Fruit fly (Drosophila melanogaster) whole organism: ENCODE data around the gene CG14323.

Experiments
- CG8478 ChIP-seq: fragments of >200 bp; optimal IDR thresholded peaks from 2 replicates; lab custom pipeline; 2018; ENCODE audit warnings: inconsistent platforms
- Dll ChIP-seq: fragments of >200 bp; optimal IDR thresholded peaks from 2 replicates; lab custom pipeline; 2017
- EcR ChIP-seq, 2 experiments: fragments of >200 bp; optimal IDR thresholded peaks; 2 replicates each; lab custom pipeline; 2017; ENCODE audit warnings: missing biosample characterization in 2 of 2, missing genetic modification characterization in 2 of 2, missing genetic modification reagents in 2 of 2
- pan ChIP-seq: fragments of >200 bp; optimal IDR thresholded peaks from 2 replicates; lab custom pipeline; 2017
- psq ChIP-seq: fragments of >200 bp; optimal IDR thresholded peaks from 2 replicates; lab custom pipeline; 2017
- usp ChIP-seq: fragments of >200 bp; optimal IDR thresholded peaks from 2 replicates; lab custom pipeline; 2017; ENCODE audit warnings: missing biosample characterization, missing genetic modification characterization, mixed read lengths

Gene CG14323

DNA sequence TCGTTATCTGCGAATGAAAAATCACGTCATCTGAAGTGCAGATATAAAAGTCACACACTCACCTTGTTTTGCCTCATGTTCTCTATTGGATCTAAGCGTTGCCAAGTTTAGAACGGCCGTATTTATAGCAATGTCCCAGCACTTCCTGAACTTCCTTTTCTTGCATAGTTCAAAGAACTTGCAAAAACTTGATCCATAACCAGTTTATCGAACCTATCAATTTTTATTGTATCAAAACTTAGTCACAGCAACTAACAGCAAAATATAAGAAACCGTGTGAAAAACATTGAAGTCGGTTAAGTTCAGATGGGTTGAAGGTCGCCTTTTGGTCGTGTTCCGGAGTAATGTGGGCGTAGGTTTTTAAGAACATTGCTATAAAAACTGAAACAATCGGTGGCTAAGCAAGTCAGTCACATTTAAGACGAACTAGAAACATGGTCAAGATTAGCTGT, 3.2 kb downstream of the CG14323 start, which contains the start of the genes CG14324 and CG14326:
Gene CG14324, minus strand, starts transcription at position 101 of the 452 bp plus-strand sequence.
Gene CG14326, plus strand, starts transcription at position 402 of the 452 bp plus-strand sequence.
- no peak for TF ChIP-seq Dll (lab: Kevin White, UChicago)
- peak in 1 of 2 experiments; percentile 13 for TF ChIP-seq EcR (GFP tag; optimal IDR thresholded peaks at IDR 0.05; lab: Kevin White, UChicago)
- no peak for TF ChIP-seq usp (GFP tag; lab: Kevin White, UChicago)
- no peak for TF ChIP-seq CG8478 (lab: Kevin White, UChicago)
- TF ChIP-seq psq = no peak
- TF ChIP-seq pan = no peak

DNA sequence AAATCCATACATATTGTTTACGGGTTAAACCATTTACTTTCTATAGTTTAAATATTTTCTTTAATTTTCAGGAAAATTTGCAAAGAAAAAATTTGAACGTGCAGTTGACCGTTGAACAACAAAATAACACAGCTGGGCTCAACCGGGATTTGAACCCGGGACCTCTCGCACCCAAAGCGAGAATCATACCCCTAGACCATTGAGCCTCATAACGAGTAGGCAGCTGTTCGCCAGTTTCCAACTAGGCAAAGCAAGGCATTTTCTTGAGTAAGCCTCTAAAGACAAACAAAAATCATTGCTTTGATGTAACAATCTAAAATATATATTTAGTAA, 4.0 kb downstream of the CG14323 start:
- no peak for TF ChIP-seq EcR (GFP tag; optimal IDR thresholded peaks at IDR 0.05; lab: Kevin White, UChicago)
- no peak for TF ChIP-seq usp (GFP tag; lab: Kevin White, UChicago)
- TF ChIP-seq psq = no peak
- TF ChIP-seq Dll (lab: Kevin White, UChicago) = no peak
- no peak for TF ChIP-seq CG8478 (lab: Kevin White, UChicago)

DNA sequence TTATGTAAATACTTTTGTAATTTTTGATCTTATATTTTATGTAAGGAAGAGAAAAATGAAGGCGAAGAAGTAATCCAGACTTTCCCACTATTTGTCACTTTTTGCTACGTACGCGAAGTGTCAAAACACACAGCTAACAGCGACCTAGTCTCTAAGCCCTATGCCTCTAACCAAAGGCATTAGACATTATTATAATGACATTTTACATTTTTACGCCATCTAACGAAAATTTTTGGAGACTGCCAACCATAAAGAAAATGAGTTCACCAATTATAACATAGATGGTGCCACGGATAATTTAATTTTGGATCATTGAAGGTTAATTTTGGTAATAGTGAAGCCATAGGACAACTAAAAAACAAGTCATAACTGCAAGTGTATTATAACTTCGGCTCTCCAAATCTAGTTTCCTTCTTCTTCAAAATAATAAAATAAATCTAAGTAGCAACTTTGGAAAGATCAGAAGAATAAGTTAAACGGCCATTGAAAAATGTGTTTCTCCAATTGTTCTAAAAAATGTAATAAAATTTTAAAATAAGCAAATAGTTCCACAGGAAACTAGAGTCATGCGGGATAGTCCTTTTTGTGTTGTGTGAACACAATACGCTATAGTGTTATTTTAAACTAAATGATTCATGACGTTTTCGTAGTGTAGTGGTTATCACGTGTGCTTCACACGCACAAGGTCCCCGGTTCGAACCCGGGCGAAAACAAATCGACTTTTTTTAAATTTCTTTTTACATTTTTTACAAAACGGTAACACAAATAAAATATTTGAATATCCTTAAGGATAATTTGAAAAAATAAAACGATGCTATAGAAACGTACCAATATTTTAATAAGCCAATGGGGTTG, 4.6 kb downstream of the CG14323 start:
- TF ChIP-seq EcR (GFP tag; optimal IDR thresholded peaks at IDR 0.05; lab: Kevin White, UChicago) (no peak), CG8478 (lab: Kevin White, UChicago) (no peak), Dll (lab: Kevin White, UChicago) (no peak), pan (no peak), psq (no peak), usp (GFP tag; lab: Kevin White, UChicago) (no peak)

DNA sequence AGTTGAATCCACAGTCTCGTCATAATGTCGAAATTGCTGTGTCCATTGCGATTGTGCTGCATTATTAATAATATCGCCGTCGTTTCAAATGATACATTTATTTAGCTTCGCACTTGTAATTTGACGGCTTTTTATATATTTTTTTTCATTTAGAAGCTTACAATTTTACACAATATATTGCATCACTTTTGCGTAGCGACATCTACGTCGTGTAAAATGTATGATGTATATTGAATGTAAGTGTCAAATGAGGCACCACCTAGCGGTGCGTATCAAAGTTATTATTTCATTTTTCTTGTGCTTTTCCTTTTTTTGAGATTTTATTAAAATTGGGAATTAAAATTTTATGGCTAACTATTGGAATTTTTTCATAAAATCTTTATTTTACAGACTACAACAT, 5.4 kb downstream of the CG14323 start:
- TF ChIP-seq usp (GFP tag; lab: Kevin White, UChicago) (no peak), CG8478 (lab: Kevin White, UChicago) (no peak), Dll (lab: Kevin White, UChicago) (no peak), pan (no peak), EcR (GFP tag; optimal IDR thresholded peaks at IDR 0.05; lab: Kevin White, UChicago) (no peak), psq (no peak)

DNA sequence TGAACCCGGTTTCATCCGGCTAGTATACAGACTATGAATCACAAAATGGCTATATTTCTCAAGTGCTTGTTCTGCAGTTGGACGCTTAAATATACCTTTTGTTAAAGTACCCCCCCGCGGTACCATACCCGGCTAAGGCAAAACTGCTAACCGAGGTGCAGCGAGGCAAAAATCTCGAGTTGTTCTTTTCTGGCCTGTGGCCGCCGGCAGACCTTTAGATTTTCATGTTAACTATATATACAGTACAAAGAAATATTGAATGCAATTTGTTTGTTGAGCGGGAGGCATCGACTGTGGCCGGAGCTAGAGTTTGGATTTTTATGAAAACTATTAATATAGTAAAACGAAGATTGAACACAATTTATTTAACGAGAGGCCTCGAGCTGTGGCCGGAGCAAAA, 6.2 kb downstream of the CG14323 start:
- TF ChIP-seq pan (no peak), psq (no peak), Dll (lab: Kevin White, UChicago) (no peak), CG8478 (lab: Kevin White, UChicago) (no peak), EcR (GFP tag; optimal IDR thresholded peaks at IDR 0.05; lab: Kevin White, UChicago) (no peak), usp (GFP tag; lab: Kevin White, UChicago) (no peak)

DNA sequence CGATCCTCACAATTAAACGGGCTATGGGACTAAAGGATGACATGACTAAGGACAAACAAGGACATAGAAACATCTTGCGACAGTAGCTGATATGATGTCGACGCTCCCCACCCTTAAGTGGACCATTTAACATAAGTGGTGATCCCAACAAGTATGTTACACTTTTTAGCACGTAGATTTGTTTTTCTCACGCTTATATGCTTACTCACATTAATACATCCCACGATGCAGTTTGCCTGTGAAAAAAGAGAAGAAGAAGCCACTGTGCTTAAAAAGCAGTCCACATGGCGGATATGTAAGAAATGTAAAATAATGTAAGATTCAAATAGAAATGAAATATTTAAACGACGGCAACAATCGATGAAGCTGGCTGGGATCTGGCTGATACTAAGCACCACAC, 6.8 kb downstream of the CG14323 start:
- TF ChIP-seq CG8478 (lab: Kevin White, UChicago) (no peak), Dll (lab: Kevin White, UChicago) (no peak), usp (GFP tag; lab: Kevin White, UChicago) (no peak), EcR (GFP tag; optimal IDR thresholded peaks at IDR 0.05; lab: Kevin White, UChicago) (no peak), psq (no peak), pan (no peak)

DNA sequence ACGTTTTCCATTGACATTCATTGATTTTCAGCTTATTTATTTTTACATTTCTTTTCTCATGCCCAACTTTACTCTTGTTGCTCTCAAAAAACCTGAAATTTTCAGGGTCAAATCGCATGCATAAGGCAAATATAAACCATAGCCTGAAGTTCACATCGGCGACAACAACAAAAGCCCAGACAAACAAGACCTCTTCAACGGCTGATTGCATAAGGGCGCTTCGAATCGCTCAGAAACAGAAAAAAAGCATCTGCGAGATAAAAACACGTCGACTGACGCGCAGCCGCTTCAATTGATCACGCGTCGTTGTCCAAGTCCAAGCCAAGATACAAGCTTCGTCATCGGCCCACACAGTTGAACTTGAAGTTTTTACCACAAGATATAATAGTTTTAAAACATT, 8.4 kb downstream of the CG14323 start, which contains the start of gene CG14327:
Gene CG14327, plus strand, starts transcription at position 161 of the 400 bp plus-strand sequence.
- TF ChIP-seq EcR (GFP tag; optimal IDR thresholded peaks at IDR 0.05; lab: Kevin White, UChicago) = no peak
- no peak for TF ChIP-seq Dll (lab: Kevin White, UChicago)
- no peak for TF ChIP-seq pan
- no peak for TF ChIP-seq CG8478 (lab: Kevin White, UChicago)
- no peak for TF ChIP-seq psq
- TF ChIP-seq usp (GFP tag; lab: Kevin White, UChicago) = no peak

DNA sequence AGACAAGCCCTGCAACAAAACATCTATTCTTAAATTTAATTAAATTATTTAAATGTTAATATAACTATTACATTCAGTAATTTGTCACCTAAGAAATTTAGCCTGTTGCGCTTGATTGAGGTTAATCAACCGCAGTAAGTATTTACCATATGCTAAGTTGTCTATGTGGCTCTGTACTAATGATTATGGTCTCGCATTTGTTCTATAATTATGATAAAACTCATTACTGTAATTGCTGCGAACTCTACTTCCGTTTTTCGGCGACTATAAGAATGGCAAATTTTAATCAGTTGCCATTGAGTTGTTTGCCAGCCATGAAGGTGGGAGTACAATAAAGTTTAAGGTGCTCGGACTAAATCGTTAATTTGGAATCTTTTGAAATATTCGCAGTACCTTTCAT, 9.3 kb downstream of the CG14323 start, which contains the start of gene CG34281:
Gene CG34281, plus strand, starts transcription at position 301 of the 400 bp plus-strand sequence.
- TF ChIP-seq Dll (lab: Kevin White, UChicago) (no peak), usp (GFP tag; lab: Kevin White, UChicago) (no peak), psq (no peak), CG8478 (lab: Kevin White, UChicago) (no peak), EcR (GFP tag; optimal IDR thresholded peaks at IDR 0.05; lab: Kevin White, UChicago) (no peak)

DNA sequence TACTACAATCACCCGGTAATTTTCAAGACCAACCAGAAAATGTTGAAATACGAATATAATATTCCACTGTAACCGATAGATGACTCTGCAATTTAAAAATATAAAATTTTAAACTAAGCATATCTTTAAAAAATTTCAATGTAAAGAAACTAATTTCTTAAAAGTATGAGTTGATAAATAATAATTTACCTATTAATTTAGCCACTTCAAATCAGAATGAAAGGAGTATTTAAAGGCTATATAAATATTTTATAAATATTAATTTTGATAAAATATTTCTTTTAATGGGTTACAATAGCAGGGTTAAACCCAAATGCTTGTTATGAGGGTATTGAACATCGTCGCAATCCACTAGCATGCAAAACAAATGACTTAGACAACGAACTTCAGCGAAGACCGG, 10.1 kb downstream of the CG14323 start:
- TF ChIP-seq usp (GFP tag; lab: Kevin White, UChicago) = no peak
- TF ChIP-seq EcR (GFP tag; optimal IDR thresholded peaks at IDR 0.05; lab: Kevin White, UChicago) = no peak
- no peak for TF ChIP-seq pan
- TF ChIP-seq Dll (lab: Kevin White, UChicago) = no peak

DNA sequence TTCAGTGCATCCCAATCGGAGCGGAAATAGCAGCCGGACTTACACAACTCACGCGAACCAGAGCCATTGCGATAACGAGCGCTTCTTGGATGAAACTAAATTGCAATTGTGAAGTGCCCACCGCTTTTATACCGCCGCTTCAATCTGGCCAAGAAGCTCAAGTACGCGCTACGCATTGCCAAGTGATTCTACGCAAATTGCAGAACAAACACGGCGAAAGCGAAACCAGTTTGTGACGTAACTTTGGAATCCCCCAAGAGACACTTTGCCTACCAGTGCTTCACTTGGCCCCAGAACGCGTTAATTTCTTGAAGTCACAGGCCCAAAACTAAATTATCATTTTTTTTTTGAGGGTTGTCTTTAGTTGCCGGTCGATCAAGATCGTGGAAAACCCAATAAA, 10.5 kb downstream of the CG14323 start, which contains the start of gene Edg91:
Gene Edg91, minus strand, starts transcription at position 101 of the 400 bp plus-strand sequence.
- TF ChIP-seq CG8478 (lab: Kevin White, UChicago) = no peak
- TF ChIP-seq pan = no peak
- no peak for TF ChIP-seq usp (GFP tag; lab: Kevin White, UChicago)
- no peak for TF ChIP-seq EcR (GFP tag; optimal IDR thresholded peaks at IDR 0.05; lab: Kevin White, UChicago)
- no peak for TF ChIP-seq psq
- TF ChIP-seq Dll (lab: Kevin White, UChicago) = no peak

DNA sequence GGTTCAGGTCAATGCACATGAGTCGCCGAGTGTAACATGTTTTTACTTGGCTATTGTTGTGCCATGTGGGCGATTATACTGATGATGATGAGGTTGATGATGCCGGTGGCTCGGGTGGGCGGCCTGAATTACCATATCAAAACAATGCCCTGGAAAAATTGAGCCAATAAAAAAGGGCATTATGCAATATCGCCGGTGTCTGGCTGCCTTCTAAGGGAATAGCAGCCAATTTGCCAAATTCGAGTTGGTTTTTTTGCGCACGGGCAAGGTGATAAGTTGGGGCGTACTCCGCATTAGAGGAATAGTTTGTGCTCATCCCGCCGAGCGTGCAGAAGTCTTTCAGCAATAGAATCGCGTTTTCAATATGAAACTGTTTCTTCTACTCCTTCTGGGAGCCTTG, 12.9 kb downstream of the CG14323 start, which contains the start of gene CG14329:
Gene CG14329, plus strand, starts transcription at position 301 of the 400 bp plus-strand sequence.
- no peak for TF ChIP-seq CG8478 (lab: Kevin White, UChicago)
- no peak for TF ChIP-seq EcR (GFP tag; optimal IDR thresholded peaks at IDR 0.05; lab: Kevin White, UChicago)
- TF ChIP-seq pan = no peak
- TF ChIP-seq psq = no peak
- TF ChIP-seq usp (GFP tag; lab: Kevin White, UChicago) = no peak
- TF ChIP-seq Dll (lab: Kevin White, UChicago) = no peak

DNA sequence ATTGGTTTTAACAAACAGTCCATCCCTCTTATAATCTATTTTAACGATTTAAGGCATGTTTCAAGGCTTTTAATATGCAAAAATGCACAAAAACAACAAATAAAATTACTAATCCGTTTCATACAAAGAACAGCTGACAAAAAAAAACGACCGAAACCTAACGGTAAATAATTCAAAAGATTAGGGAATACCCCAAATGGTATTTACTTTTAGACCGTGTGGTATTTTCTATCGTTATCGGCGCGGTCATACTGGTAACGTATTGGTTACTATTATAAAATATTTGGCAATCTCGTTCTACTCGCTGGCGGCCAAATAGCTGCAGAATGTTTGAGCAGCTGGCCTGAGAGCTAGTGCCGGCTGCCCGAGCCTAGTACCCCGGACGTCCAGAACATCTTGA, 16.0 kb downstream of the CG14323 start, which contains the start of gene sll:
Gene sll, plus strand, starts transcription at position 235 of the 400 bp plus-strand sequence.
- no peak for TF ChIP-seq usp (GFP tag; lab: Kevin White, UChicago)
- no peak for TF ChIP-seq psq
- TF ChIP-seq CG8478 (lab: Kevin White, UChicago) = no peak
- no peak for TF ChIP-seq pan
- TF ChIP-seq Dll (lab: Kevin White, UChicago) = no peak
- TF ChIP-seq EcR (GFP tag; optimal IDR thresholded peaks at IDR 0.05; lab: Kevin White, UChicago) = no peak
